Fruit fly (Drosophila melanogaster) whole organism, prepupa: ENCODE results near the gene stwl.

ENCODE experiments used
- Blimp-1 ChIP-seq: fragments of 200-800 bp; sonication (Bioruptor generic); optimal IDR thresholded peaks from 3 replicates; lab custom pipeline; 2017; ENCODE audit warnings: missing biosample characterization, missing genetic modification characterization, mild to moderate bottlenecking, moderate library complexity, missing genetic modification reagents
- CG10631 ChIP-seq: fragments of 200-800 bp; sonication (Bioruptor generic); optimal IDR thresholded peaks from 2 replicates; lab custom pipeline; 2016; ENCODE audit warnings: missing biosample characterization, missing genetic modification characterization
- CG10669 ChIP-seq: fragments of 200-800 bp; sonication (Bioruptor generic); optimal IDR thresholded peaks from 3 replicates; lab custom pipeline; 2018; ENCODE audit warnings: missing biosample characterization, mild to moderate bottlenecking, missing genetic modification characterization, moderate library complexity
- CG11294 ChIP-seq: fragments of 200-800 bp; sonication (Bioruptor generic); IDR thresholded peaks from 2 replicates; pipeline ENCODE4 v1.3.6; 2022; ENCODE audit warnings: missing biosample characterization, missing genetic modification characterization
- CG11762 ChIP-seq: fragments of 200-800 bp; sonication (Bioruptor generic); optimal IDR thresholded peaks from 3 replicates; lab custom pipeline; 2016; ENCODE audit warnings: missing biosample characterization, missing genetic modification characterization; ENCODE audit not compliant: insufficient read depth
- CG11902 ChIP-seq: fragments of 200-800 bp; sonication (Bioruptor generic); optimal IDR thresholded peaks from 3 replicates; lab custom pipeline; 2016; ENCODE audit warnings: missing biosample characterization, missing genetic modification characterization
- CG15336 ChIP-seq: fragments of 200-800 bp; sonication (Bioruptor generic); IDR thresholded peaks from 2 replicates; pipeline ENCODE4 v1.3.6; 2022; ENCODE audit warnings: missing biosample characterization, missing genetic modification characterization
- CG1621 ChIP-seq: fragments of 200-800 bp; sonication (Bioruptor generic); optimal IDR thresholded peaks from 3 replicates; lab custom pipeline; 2018; ENCODE audit warnings: missing biosample characterization, mild to moderate bottlenecking, missing genetic modification characterization
- CG16779 ChIP-seq: fragments of 200-800 bp; sonication (Bioruptor generic); optimal IDR thresholded peaks from 3 replicates; lab custom pipeline; 2017; ENCODE audit warnings: missing biosample characterization, mild to moderate bottlenecking, missing genetic modification characterization
- CG3032 ChIP-seq: fragments of 200-800 bp; optimal IDR thresholded peaks from 2 replicates; lab custom pipeline; 2019; ENCODE audit warnings: missing biosample characterization, mild to moderate bottlenecking, missing genetic modification characterization, moderate library complexity
- CG31627 ChIP-seq: fragments of 200-800 bp; sonication (Bioruptor generic); optimal IDR thresholded peaks from 3 replicates; lab custom pipeline; 2016; ENCODE audit warnings: missing biosample characterization, missing genetic modification characterization
- CG32006 ChIP-seq: fragments of 200-800 bp; sonication (Bioruptor generic); optimal IDR thresholded peaks from 3 replicates; lab custom pipeline; 2017; ENCODE audit warnings: missing biosample characterization, mild to moderate bottlenecking, missing genetic modification characterization
- CG34406 ChIP-seq: fragments of 200-800 bp; sonication (Bioruptor generic); optimal IDR thresholded peaks from 3 replicates; lab custom pipeline; 2016; ENCODE audit warnings: missing biosample characterization, missing genetic modification characterization
- CG3919 ChIP-seq: fragments of 200-800 bp; sonication (Bioruptor generic); optimal IDR thresholded peaks from 3 replicates; lab custom pipeline; 2016; ENCODE audit warnings: missing biosample characterization, missing genetic modification characterization
- CG4318 ChIP-seq: fragments of 200-800 bp; sonication (Bioruptor generic); optimal IDR thresholded peaks from 3 replicates; lab custom pipeline; 2017; ENCODE audit warnings: missing biosample characterization, mild to moderate bottlenecking, missing genetic modification characterization
- CG6276 ChIP-seq: fragments of 200-800 bp; sonication (Bioruptor generic); optimal IDR thresholded peaks from 2 replicates; lab custom pipeline; 2017; ENCODE audit warnings: missing biosample characterization, mild to moderate bottlenecking, missing genetic modification characterization
- CG6792 ChIP-seq: fragments of 200-800 bp; sonication (Bioruptor generic); optimal IDR thresholded peaks from 3 replicates; lab custom pipeline; 2016; ENCODE audit warnings: missing biosample characterization, missing genetic modification characterization
- CG6808 ChIP-seq: fragments of 200-800 bp; sonication (Bioruptor generic); optimal IDR thresholded peaks from 3 replicates; lab custom pipeline; 2017; ENCODE audit warnings: missing biosample characterization, missing genetic modification characterization, mild to moderate bottlenecking, moderate library complexity, missing genetic modification reagents
- CG6854 ChIP-seq: fragments of 200-800 bp; sonication (Bioruptor generic); optimal IDR thresholded peaks from 2 replicates; lab custom pipeline; 2017; ENCODE audit warnings: missing biosample characterization, mild to moderate bottlenecking, missing genetic modification characterization
- CG7368 ChIP-seq: fragments of 200-800 bp; sonication (Bioruptor generic); optimal IDR thresholded peaks from 3 replicates; lab custom pipeline; 2016; ENCODE audit warnings: missing biosample characterization, missing genetic modification characterization
- CG8119 ChIP-seq: fragments of 200-800 bp; sonication (Bioruptor generic); IDR thresholded peaks from 3 replicates; pipeline ENCODE4 v1.3.6; 2022; ENCODE audit warnings: missing biosample characterization, missing genetic modification characterization
- CG8319 ChIP-seq: fragments of 200-800 bp; sonication (Bioruptor generic); optimal IDR thresholded peaks from 3 replicates; lab custom pipeline; 2016; ENCODE audit warnings: missing biosample characterization, missing genetic modification characterization
- CG8632 ChIP-seq: fragments of 200-800 bp; sonication (Bioruptor generic); optimal IDR thresholded peaks from 3 replicates; lab custom pipeline; 2016; ENCODE audit warnings: missing biosample characterization, missing genetic modification characterization
- CG9139 ChIP-seq: fragments of 200-800 bp; sonication (Bioruptor generic); optimal IDR thresholded peaks from 3 replicates; lab custom pipeline; 2017; ENCODE audit warnings: missing biosample characterization, mild to moderate bottlenecking, missing genetic modification characterization
- Eip78C ChIP-seq: fragments of 200-800 bp; sonication (Bioruptor generic); peaks from one replicate; lab custom pipeline; 2016; ENCODE audit warnings: missing biosample characterization, missing genetic modification characterization
- Ets21C ChIP-seq: fragments of 200-800 bp; sonication (Bioruptor generic); optimal IDR thresholded peaks from 3 replicates; lab custom pipeline; 2016; ENCODE audit warnings: missing biosample characterization, missing genetic modification characterization
- Ets96B ChIP-seq: fragments of 200-800 bp; optimal IDR thresholded peaks from 2 replicates; lab custom pipeline; 2019; ENCODE audit warnings: missing biosample characterization, mild to moderate bottlenecking, missing genetic modification characterization, moderate library complexity
- Gug ChIP-seq: fragments of 200-800 bp; sonication (Bioruptor generic); IDR thresholded peaks from 2 replicates; pipeline ENCODE4 v1.3.6; 2022; ENCODE audit warnings: missing biosample characterization, missing genetic modification characterization
- Hr38 ChIP-seq: sonication (Bioruptor generic); optimal IDR thresholded peaks from 2 replicates; lab custom pipeline; 2016; ENCODE audit warnings: missing biosample characterization, missing genetic modification characterization
- Hr39 ChIP-seq: fragments of 200-800 bp; sonication (Bioruptor generic); optimal IDR thresholded peaks from 2 replicates; lab custom pipeline; 2016; ENCODE audit warnings: missing biosample characterization, missing genetic modification characterization
- Lpt ChIP-seq: fragments of 200-800 bp; sonication (Bioruptor generic); optimal IDR thresholded peaks from 3 replicates; lab custom pipeline; 2016; ENCODE audit warnings: missing biosample characterization, missing genetic modification characterization
- OdsH ChIP-seq: fragments of 200-800 bp; sonication (Bioruptor generic); optimal IDR thresholded peaks from 3 replicates; lab custom pipeline; 2016; ENCODE audit warnings: missing biosample characterization, missing genetic modification characterization
- Smox ChIP-seq: fragments of 200-800 bp; sonication (Bioruptor generic); optimal IDR thresholded peaks from 3 replicates; lab custom pipeline; 2016; ENCODE audit warnings: missing biosample characterization, missing genetic modification characterization
- Sox102F ChIP-seq: fragments of 200-800 bp; sonication (Bioruptor generic); optimal IDR thresholded peaks from 2 replicates; lab custom pipeline; 2016; ENCODE audit warnings: missing biosample characterization, mild to moderate bottlenecking, missing genetic modification characterization
- Sox14 ChIP-seq: fragments of 200-800 bp; sonication (Bioruptor generic); optimal IDR thresholded peaks from 3 replicates; lab custom pipeline; 2016; ENCODE audit warnings: missing biosample characterization, missing genetic modification characterization
- Sox15 ChIP-seq: fragments of 200-800 bp; sonication (Bioruptor generic); optimal IDR thresholded peaks from 3 replicates; lab custom pipeline; 2016; ENCODE audit warnings: missing biosample characterization, missing genetic modification characterization
- achi ChIP-seq: fragments of 200-800 bp; sonication (Bioruptor generic); optimal IDR thresholded peaks from 3 replicates; lab custom pipeline; 2016; ENCODE audit warnings: missing biosample characterization, missing genetic modification characterization
- cyc ChIP-seq: fragments of 200-800 bp; sonication (Bioruptor generic); optimal IDR thresholded peaks from 3 replicates; lab custom pipeline; 2016; ENCODE audit warnings: missing biosample characterization, missing genetic modification characterization
- dac ChIP-seq: fragments of 200-800 bp; sonication (Bioruptor generic); optimal IDR thresholded peaks from 2 replicates; lab custom pipeline; 2017; ENCODE audit warnings: missing biosample characterization, mild to moderate bottlenecking, missing genetic modification characterization
- dsx ChIP-seq: fragments of 200-800 bp; optimal IDR thresholded peaks from 3 replicates; lab custom pipeline; 2019; ENCODE audit warnings: missing biosample characterization, mild to moderate bottlenecking, missing genetic modification characterization, moderate library complexity; ENCODE audit not compliant: poor library complexity, severe bottlenecking
- eg ChIP-seq: fragments of 200-800 bp; sonication (Bioruptor generic); IDR thresholded peaks from 3 replicates; pipeline ENCODE4 v1.3.6; 2022; ENCODE audit warnings: missing biosample characterization, missing genetic modification characterization
- esn ChIP-seq: fragments of 200-800 bp; sonication (Bioruptor generic); optimal IDR thresholded peaks from 2 replicates; lab custom pipeline; 2016; ENCODE audit warnings: missing biosample characterization, mild to moderate bottlenecking, missing genetic modification characterization, moderate library complexity
- fd59A ChIP-seq: fragments of 200-800 bp; sonication (Bioruptor generic); optimal IDR thresholded peaks from 2 replicates; lab custom pipeline; 2017; ENCODE audit warnings: missing biosample characterization, mild to moderate bottlenecking, missing genetic modification characterization, missing genetic modification reagents
- fd85E ChIP-seq: fragments of 200-800 bp; sonication (Bioruptor generic); optimal IDR thresholded peaks from 3 replicates; lab custom pipeline; 2016; ENCODE audit warnings: missing biosample characterization, missing genetic modification characterization
- fkh ChIP-seq: fragments of 200-800 bp; sonication (Bioruptor generic); optimal IDR thresholded peaks from 3 replicates; lab custom pipeline; 2017; ENCODE audit warnings: missing biosample characterization, mild to moderate bottlenecking, missing genetic modification characterization, moderate library complexity
- lz ChIP-seq: fragments of 200-800 bp; sonication (Bioruptor generic); optimal IDR thresholded peaks from 3 replicates; lab custom pipeline; 2016; ENCODE audit warnings: missing biosample characterization, missing genetic modification characterization
- net ChIP-seq: fragments of 200-800 bp; sonication (Bioruptor generic); optimal IDR thresholded peaks from 3 replicates; lab custom pipeline; 2016; ENCODE audit warnings: missing biosample characterization, missing genetic modification characterization
- pdm3 ChIP-seq: fragments of 200-800 bp; sonication (Bioruptor generic); optimal IDR thresholded peaks from 3 replicates; lab custom pipeline; 2016; ENCODE audit warnings: missing biosample characterization, missing genetic modification characterization
- spab ChIP-seq: fragments of 200-800 bp; sonication (Bioruptor generic); optimal IDR thresholded peaks from 2 replicates; lab custom pipeline; 2017; ENCODE audit warnings: missing biosample characterization, mild to moderate bottlenecking, missing genetic modification characterization, missing genetic modification reagents
- ss ChIP-seq, 2 experiments: fragments of 200-800 bp; sonication (Bioruptor generic); optimal IDR thresholded peaks; 2 replicates in 1 of 2; 3 replicates in 1 of 2; lab custom pipeline; 2017 to 2018; ENCODE audit warnings: mild to moderate bottlenecking in 2 of 2, missing biosample characterization in 2 of 2, missing genetic modification characterization in 2 of 2, moderate library complexity in 1 of 2
- svp ChIP-seq: fragments of 200-800 bp; sonication (Bioruptor generic); peaks from one replicate; lab custom pipeline; 2016; ENCODE audit warnings: missing biosample characterization, missing genetic modification characterization
- topi ChIP-seq: fragments of 200-800 bp; sonication (Bioruptor generic); optimal IDR thresholded peaks from 3 replicates; lab custom pipeline; 2016; ENCODE audit warnings: missing biosample characterization, missing genetic modification characterization
- vri ChIP-seq: fragments of 200-800 bp; sonication (Bioruptor generic); optimal IDR thresholded peaks from 3 replicates; lab custom pipeline; 2016; ENCODE audit warnings: missing biosample characterization, mild to moderate bottlenecking, missing genetic modification characterization

The stwl gene

DNA sequence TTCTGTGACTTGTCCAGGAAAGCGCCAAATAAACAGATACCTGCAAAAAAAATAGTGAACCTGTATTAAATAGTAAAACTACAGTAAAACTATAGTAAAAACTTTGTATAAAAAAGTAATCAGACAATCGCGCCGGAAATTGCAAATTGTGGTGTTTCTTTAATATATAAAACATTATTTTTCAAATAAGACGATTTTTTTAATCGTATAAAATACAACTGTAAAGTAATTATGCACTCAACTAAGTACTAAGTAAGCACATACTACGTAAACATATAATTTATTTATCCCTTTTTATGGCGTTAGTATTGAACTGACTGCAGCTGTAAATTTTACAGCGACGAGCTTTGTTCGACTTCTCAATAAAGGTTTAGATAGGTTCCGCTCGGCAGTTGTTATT, 28.2 kb downstream of the stwl start, which contains the start of gene CG43120:
Gene CG43120, plus strand, starts transcription at position 391 of the 400 bp plus-strand sequence.
- TF ChIP-seq ss (GFP tag; optimal IDR thresholded peaks at IDR 0.05; lab: Kevin White, UChicago) (no peak), Ets96B (no peak), Smox (GFP tag; lab: Kevin White, UChicago) (peak; percentile 49), eg (GFP tag; lab: Robert Waterston, UW) (no peak), CG6854 (GFP tag; lab: Kevin White, UChicago) (no peak), pdm3 (GFP tag; lab: Kevin White, UChicago) (no peak), fd85E (GFP tag; lab: Kevin White, UChicago) (no peak), net (no peak), CG15336 (no peak), CG6792 (no peak), Sox15 (GFP tag; lab: Kevin White, UChicago) (no peak), CG16779 (no peak), CG6276 (GFP tag; lab: Kevin White, UChicago) (no peak), Hr39 (GFP tag; lab: Kevin White, UChicago) (peak; percentile 43), Blimp-1 (GFP tag; lab: Kevin White, UChicago) (no peak), topi (GFP tag; lab: Kevin White, UChicago) (peak; percentile 7), CG11294 (GFP tag; lab: Robert Waterston, UW) (no peak), CG9139 (GFP tag; lab: Kevin White, UChicago) (no peak), CG8319 (GFP tag; lab: Kevin White, UChicago) (no peak), Ets21C (no peak), svp (GFP tag; lab: Kevin White, UChicago) (peak; percentile 71), esn (GFP tag; lab: Kevin White, UChicago) (peak; percentile 47), cyc (peak; percentile 15), lz (peak; percentile 9), Hr38 (GFP tag; lab: Kevin White, UChicago) (no peak), OdsH (peak; percentile 16), CG3032 (tag; lab: Kevin White, UChicago) (no peak), spab (no peak), fkh (GFP tag; lab: Kevin White, UChicago) (no peak), CG8119 (0 out of 3 replicates have a peak, but pooled peaks have one; percentile 19), CG1621 (tag; lab: Kevin White, UChicago) (no peak), CG32006 (GFP tag; lab: Kevin White, UChicago) (peak; percentile 2), Gug (no peak), CG11762 (GFP tag; lab: Kevin White, UChicago) (no peak), achi (no peak), CG10669 (GFP tag; lab: Kevin White, UChicago) (no peak), CG10631 (GFP tag; lab: Kevin White, UChicago) (no peak), CG3919 (GFP tag; lab: Kevin White, UChicago) (no peak), vri (GFP tag; lab: Kevin White, UChicago) (peak; percentile 12), dsx (no peak), Sox102F (GFP tag; lab: Kevin White, UChicago) (peak; percentile 30), CG31627 (GFP tag; lab: Kevin White, UChicago) (peak; percentile 35), Eip78C (no peak), CG7368 (GFP tag; lab: Kevin White, UChicago) (no peak), CG4318 (no peak), Sox14 (GFP tag; lab: Kevin White, UChicago) (peak; percentile 20), CG6808 (GFP tag; lab: Kevin White, UChicago) (no peak), dac (GFP tag; lab: Kevin White, UChicago) (no peak), CG34406 (GFP tag; lab: Kevin White, UChicago) (no peak), fd59A (no peak), CG11902 (no peak), Lpt (GFP tag; lab: Kevin White, UChicago) (no peak), CG8632 (GFP tag; lab: Kevin White, UChicago) (peak; percentile 10)
